Worm (Caenorhabditis elegans) whole organism, L4 larva: ENCODE data around the gene clec-1.

Experiments used
- ama-1 ChIP-seq: fragments of 150-350 bp; optimal IDR thresholded peaks from 2 replicates; lab custom pipeline; 2014; ENCODE audit warnings: inconsistent platforms, mixed read lengths
- ceh-82 ChIP-seq: sonication (generic microtip); optimal IDR thresholded peaks from 2 replicates; lab custom pipeline; 2017; ENCODE audit warnings: missing biosample characterization, missing genetic modification characterization
- dve-1 ChIP-seq: sonication (generic microtip); optimal IDR thresholded peaks from 2 replicates; lab custom pipeline; 2017; ENCODE audit warnings: antibody characterized with exemption, mild to moderate bottlenecking, missing genetic modification characterization, missing compliant biosample characterization; ENCODE audit not compliant: insufficient read depth
- egl-43 ChIP-seq: fragments of 200-800 bp; sonication (Bioruptor generic); IDR thresholded peaks from 2 replicates; pipeline ENCODE4 v1.3.6; 2022; ENCODE audit warnings: missing genetic modification reagents, missing genetic modification characterization, missing compliant biosample characterization
- mxl-3 ChIP-seq: fragments of 200-800 bp; sonication (Bioruptor generic); optimal IDR thresholded peaks from 2 replicates; lab custom pipeline; 2018; ENCODE audit warnings: mild to moderate bottlenecking, missing genetic modification characterization, missing compliant biosample characterization
- nhr-237 ChIP-seq: sonication (generic microtip); optimal IDR thresholded peaks from 2 replicates; lab custom pipeline; 2017; ENCODE audit warnings: missing biosample characterization, missing genetic modification characterization
- nhr-25 ChIP-seq: sonication (generic microtip); optimal IDR thresholded peaks from 2 replicates; lab custom pipeline; 2017; ENCODE audit warnings: missing genetic modification characterization, mild to moderate bottlenecking, missing compliant biosample characterization, antibody characterized with exemption, moderate library complexity, borderline replicate concordance; ENCODE audit not compliant: insufficient read depth
- nhr-28 ChIP-seq: fragments of 150-350 bp; optimal IDR thresholded peaks from 2 replicates; lab custom pipeline; 2014; ENCODE audit warnings: missing biosample characterization, missing genetic modification characterization
- skn-1 ChIP-seq: fragments of 150-350 bp; optimal IDR thresholded peaks from 2 replicates; lab custom pipeline; 2014; ENCODE audit warnings: missing biosample characterization, missing genetic modification characterization
- snpc-4 ChIP-seq: fragments of 150-350 bp; optimal IDR thresholded peaks from 2 replicates; lab custom pipeline; 2014; ENCODE audit warnings: missing biosample characterization, missing genetic modification characterization
- tra-1 ChIP-seq: fragments of 200-800 bp; sonication (Bioruptor generic); IDR thresholded peaks from 2 replicates; pipeline ENCODE4 v1.3.6; 2022; ENCODE audit warnings: missing genetic modification reagents, missing genetic modification characterization, missing compliant biosample characterization
- unc-39 ChIP-seq: sonication (generic microtip); optimal IDR thresholded peaks from 2 replicates; lab custom pipeline; 2017; ENCODE audit warnings: missing biosample characterization, missing genetic modification characterization
- zag-1 ChIP-seq: fragments of 150-350 bp; optimal IDR thresholded peaks from 2 replicates; lab custom pipeline; 2014; ENCODE audit warnings: missing biosample characterization, missing genetic modification characterization
- ztf-11 ChIP-seq: fragments of 150-350 bp; optimal IDR thresholded peaks from 2 replicates; lab custom pipeline; 2014; ENCODE audit warnings: missing biosample characterization, missing genetic modification characterization

ce11 chrV:5653990-5654499 is 45.9 kb upstream of the clec-1 start, which contains the start of gene hex-2:
- TF ChIP-seq nhr-25 (tag; lab: Kevin White, UChicago) (no peak), unc-39 (tag; lab: Kevin White, UChicago) (no peak), ztf-11 (tag; lab: Kevin White, UChicago) (no peak), ceh-82 (tag; lab: Kevin White, UChicago) (no peak), zag-1 (tag; lab: Kevin White, UChicago) (no peak), skn-1 (tag; lab: Kevin White, UChicago) (no peak), nhr-28 (tag; lab: Kevin White, UChicago) (peak; percentile 37), nhr-237 (tag; lab: Kevin White, UChicago) (no peak), tra-1 (GFP tag; lab: Robert Waterston, UW) (no peak), egl-43 (GFP tag; lab: Robert Waterston, UW) (no peak), ama-1 (lab: Kevin White, UChicago) (no peak), mxl-3 (no peak), snpc-4 (tag; lab: Kevin White, UChicago) (no peak), dve-1 (no peak)
